Fruit fly (Drosophila melanogaster): ENCODE measurements around the gene Pex3.

Gene Pex3

dm6 chr3L:15143638-15144600 is at the start of gene Pex3, which contains the start of gene CG32147:
Gene Pex3, plus strand, starts transcription at chr3L:15144355.
Gene CG32147, minus strand, starts transcription at chr3L:15144059.
- TF ChIP-seq CG17801 (GFP tag; optimal IDR thresholded peaks at IDR 0.05; ENCODE audit: partially characterized antibody): peak; percentile 0

- TF ChIP-seq CG17801 (GFP tag; optimal IDR thresholded peaks at IDR 0.05; ENCODE audit: partially characterized antibody): no peak
Measured at dm6 chr3L:15094589-15095288, 49.4 kb upstream of the Pex3 start, which contains the start of the genes sstn, Plp and GlyRS. Gene sstn, minus strand, starts transcription at chr3L:15094719. Gene Plp, minus strand, starts transcription at chr3L:15094724. Gene GlyRS, plus strand, starts transcription at chr3L:15095142.

- no peak for TF ChIP-seq CG17801 (GFP tag; optimal IDR thresholded peaks at IDR 0.05; ENCODE audit: partially characterized antibody)
Measured at dm6 chr3L:15097878-15098520, 46.2 kb upstream of the Pex3 start, which contains the start of gene Ctps. Gene Ctps, plus strand, starts transcription at chr3L:15097914.

- peak; percentile 86 for TF ChIP-seq CG17801 (GFP tag; optimal IDR thresholded peaks at IDR 0.05; ENCODE audit: partially characterized antibody)
Measured at dm6 chr3L:15098659-15099512, 45.3 kb upstream of the Pex3 start.

dm6 chr3L:15099541-15099940 is 44.6 kb upstream of the Pex3 start:
- no peak for TF ChIP-seq CG17801 (GFP tag; optimal IDR thresholded peaks at IDR 0.05; ENCODE audit: partially characterized antibody)

dm6 chr3L:15100983-15101382 is 43.2 kb upstream of the Pex3 start:
- TF ChIP-seq CG17801 (GFP tag; optimal IDR thresholded peaks at IDR 0.05; ENCODE audit: partially characterized antibody): no peak

- TF ChIP-seq CG17801 (GFP tag; optimal IDR thresholded peaks at IDR 0.05; ENCODE audit: partially characterized antibody): no peak
Measured at dm6 chr3L:15101639-15102413, 42.3 kb upstream of the Pex3 start.

- no peak for TF ChIP-seq CG17801 (GFP tag; optimal IDR thresholded peaks at IDR 0.05; ENCODE audit: partially characterized antibody)
Measured at dm6 chr3L:15102669-15103309, 41.4 kb upstream of the Pex3 start.

- TF ChIP-seq CG17801 (GFP tag; optimal IDR thresholded peaks at IDR 0.05; ENCODE audit: partially characterized antibody): no peak
Measured at dm6 chr3L:15103988-15104848, 39.9 kb upstream of the Pex3 start.

- no peak for TF ChIP-seq CG17801 (GFP tag; optimal IDR thresholded peaks at IDR 0.05; ENCODE audit: partially characterized antibody)
Measured at dm6 chr3L:15104849-15105555, 39.2 kb upstream of the Pex3 start.

dm6 chr3L:15105566-15106207 is 38.5 kb upstream of the Pex3 start, which contains the start of gene CG45071:
Gene CG45071, plus strand, starts transcription at chr3L:15105882.
- no peak for TF ChIP-seq CG17801 (GFP tag; optimal IDR thresholded peaks at IDR 0.05; ENCODE audit: partially characterized antibody)
